Worm (Caenorhabditis elegans) whole organism, L4/young adult: ENCODE results near the gene fbxa-163.

Experiments
- W03F9.2 ChIP-seq: fragments of 150-350 bp; optimal IDR thresholded peaks from 2 replicates; lab custom pipeline; 2014; ENCODE audit warnings: missing biosample characterization, missing genetic modification characterization
- dao-5 ChIP-seq: sonication (generic microtip); optimal IDR thresholded peaks from 2 replicates; lab custom pipeline; 2016; ENCODE audit warnings: missing genotype, missing genetic modification characterization, moderate library complexity, missing compliant biosample characterization

ce11 chrII:1589845-1590244 is 20.7 kb downstream of the fbxa-163 start, which contains the start of gene T07H3.7:
- no peak for TF ChIP-seq dao-5 (tag; lab: Kevin White, UChicago)
- no peak for TF ChIP-seq W03F9.2 (tag; lab: Kevin White, UChicago)
